Worm (Caenorhabditis elegans) whole organism, L1 larva: ENCODE data around the gene F25B3.5.

Source experiments
- C04F5.9 ChIP-seq: sonication (generic microtip); optimal IDR thresholded peaks from 2 replicates; lab custom pipeline; 2016; ENCODE audit warnings: missing genetic modification characterization, missing compliant biosample characterization
- C16A3.4 ChIP-seq: fragments of 150-350 bp; optimal IDR thresholded peaks from 2 replicates; lab custom pipeline; 2014; ENCODE audit warnings: missing biosample characterization, missing genetic modification characterization
- C34B4.2 ChIP-seq: sonication (generic microtip); optimal IDR thresholded peaks from 2 replicates; lab custom pipeline; 2017; ENCODE audit warnings: mild to moderate bottlenecking, missing genetic modification characterization, missing compliant biosample characterization
- Y116A8C.19 ChIP-seq: sonication (generic microtip); optimal IDR thresholded peaks from 2 replicates; lab custom pipeline; 2016; ENCODE audit warnings: missing compliant biosample characterization, missing genetic modification characterization, borderline replicate concordance
- aha-1 ChIP-seq: fragments of 150-350 bp; optimal IDR thresholded peaks from 2 replicates; lab custom pipeline; 2014; ENCODE audit warnings: missing biosample characterization, missing genetic modification characterization
- aly-2 ChIP-seq: fragments of 150-350 bp; optimal IDR thresholded peaks from 2 replicates; lab custom pipeline; 2014; ENCODE audit warnings: missing biosample characterization, missing genetic modification characterization
- ama-1 ChIP-seq: fragments of 150-350 bp; optimal IDR thresholded peaks from 2 replicates; lab custom pipeline; 2014
- blmp-1 ChIP-seq: fragments of 150-350 bp; optimal IDR thresholded peaks from 2 replicates; lab custom pipeline; 2014; ENCODE audit warnings: missing biosample characterization, missing genetic modification characterization
- ceh-8 ChIP-seq: fragments of 200-800 bp; sonication (Bioruptor generic); optimal IDR thresholded peaks from 2 replicates; lab custom pipeline; 2018; ENCODE audit warnings: mild to moderate bottlenecking, missing genetic modification characterization, moderate library complexity, missing compliant biosample characterization
- ceh-82 ChIP-seq, 3 experiments: fragments of 150-350 bp in 1 of 3; sonication (generic microtip) in 2 of 3; optimal IDR thresholded peaks; 2 replicates each; lab custom pipeline; 2014 to 2017; ENCODE audit warnings: missing biosample characterization in 3 of 3, missing genetic modification characterization in 3 of 3
- dpl-1 ChIP-seq, 3 experiments: fragments of 150-350 bp in 2 of 3; sonication (generic microtip) in 1 of 3; optimal IDR thresholded peaks; 2 replicates each; lab custom pipeline; 2014 to 2017; ENCODE audit warnings: missing biosample characterization in 3 of 3, missing genetic modification characterization in 3 of 3, missing genetic modification reagents in 3 of 3
- dsc-1 ChIP-seq: sonication (generic microtip); optimal IDR thresholded peaks from 2 replicates; lab custom pipeline; 2016; ENCODE audit warnings: mild to moderate bottlenecking, missing genetic modification characterization, missing compliant biosample characterization
- efl-1 ChIP-seq, 4 experiments: fragments of 150-350 bp; optimal IDR thresholded peaks in 3 of 4; peaks in 1 of 4; 1 replicate in 1 of 4; 2 replicates in 3 of 4; lab custom pipeline; 2014; ENCODE audit warnings: missing biosample characterization in 2 of 4, missing genetic modification characterization in 2 of 4, missing genetic modification reagents in 2 of 4
- efl-3 ChIP-seq: fragments of 200-800 bp; sonication (Bioruptor generic); optimal IDR thresholded peaks from 2 replicates; lab custom pipeline; 2018; ENCODE audit warnings: mild to moderate bottlenecking, missing genetic modification characterization, missing compliant biosample characterization
- egl-13 ChIP-seq: sonication (generic microtip); optimal IDR thresholded peaks from 2 replicates; lab custom pipeline; 2016; ENCODE audit warnings: missing genotype, missing genetic modification reagents, missing genetic modification characterization, missing compliant biosample characterization
- ets-5 ChIP-seq: fragments of 200-800 bp; sonication (Bioruptor generic); IDR thresholded peaks from 2 replicates; pipeline ENCODE4 v1.3.6; 2022; ENCODE audit warnings: missing genetic modification characterization, missing compliant biosample characterization
- fkh-10 ChIP-seq: sonication (generic microtip); optimal IDR thresholded peaks from 2 replicates; lab custom pipeline; 2017; ENCODE audit warnings: missing biosample characterization, missing genetic modification reagents, missing genetic modification characterization
- fkh-8 ChIP-seq: sonication (generic microtip); optimal IDR thresholded peaks from 2 replicates; lab custom pipeline; 2016; ENCODE audit warnings: mild to moderate bottlenecking, missing genetic modification characterization, missing compliant biosample characterization
- fos-1 ChIP-seq: fragments of 150-350 bp; optimal IDR thresholded peaks from 2 replicates; lab custom pipeline; 2014; ENCODE audit warnings: missing biosample characterization, missing genetic modification characterization
- hlh-17 ChIP-seq: fragments of 200-800 bp; sonication (Bioruptor generic); optimal IDR thresholded peaks from 2 replicates; lab custom pipeline; 2018; ENCODE audit warnings: missing genetic modification characterization, mild to moderate bottlenecking, missing compliant biosample characterization, moderate library complexity, borderline replicate concordance
- hlh-4 ChIP-seq: sonication (generic microtip); optimal IDR thresholded peaks from 2 replicates; lab custom pipeline; 2016; ENCODE audit warnings: mild to moderate bottlenecking, missing genetic modification characterization, missing compliant biosample characterization
- irx-1 ChIP-seq: sonication (generic microtip); optimal IDR thresholded peaks from 2 replicates; lab custom pipeline; 2016; ENCODE audit warnings: missing genetic modification characterization, missing compliant biosample characterization
- isw-1 ChIP-seq: fragments of 200-800 bp; sonication (Bioruptor generic); IDR thresholded peaks from 2 replicates; pipeline ENCODE4 v1.3.6; 2022; ENCODE audit warnings: missing genetic modification characterization, missing compliant biosample characterization
- lin-13 ChIP-seq: fragments of 150-350 bp; optimal IDR thresholded peaks from 2 replicates; lab custom pipeline; 2014; ENCODE audit warnings: missing biosample characterization, missing genetic modification reagents, missing genetic modification characterization
- lin-14 ChIP-seq: fragments of 200-800 bp; sonication (Bioruptor generic); optimal IDR thresholded peaks from 2 replicates; lab custom pipeline; 2018; ENCODE audit warnings: mild to moderate bottlenecking, missing genetic modification characterization, moderate library complexity, missing compliant biosample characterization
- lin-15B ChIP-seq: fragments of 150-350 bp; sonication (generic microtip); optimal IDR thresholded peaks from 3 replicates; lab custom pipeline; 2014; ENCODE audit warnings: missing biosample characterization, missing genetic modification characterization
- lin-35 ChIP-seq, 2 experiments: fragments of 150-350 bp; optimal IDR thresholded peaks; 2 replicates each; lab custom pipeline; 2014; ENCODE audit warnings: missing biosample characterization in 2 of 2, missing genetic modification characterization in 2 of 2, missing genetic modification reagents in 2 of 2
- lir-3 ChIP-seq: sonication (generic microtip); optimal IDR thresholded peaks from 2 replicates; lab custom pipeline; 2016; ENCODE audit warnings: mild to moderate bottlenecking, missing genetic modification characterization, moderate library complexity, missing compliant biosample characterization; ENCODE audit not compliant: poor library complexity
- lsy-2 ChIP-seq, 2 experiments: fragments of 150-350 bp; optimal IDR thresholded peaks; 2 replicates each; lab custom pipeline; 2014; ENCODE audit warnings: missing biosample characterization in 2 of 2, missing genetic modification characterization in 2 of 2
- mep-1 ChIP-seq: fragments of 150-350 bp; optimal IDR thresholded peaks from 2 replicates; lab custom pipeline; 2014; ENCODE audit warnings: missing biosample characterization, missing genetic modification characterization
- nhr-20 ChIP-seq: sonication (generic microtip); optimal IDR thresholded peaks from 2 replicates; lab custom pipeline; 2016; ENCODE audit warnings: mild to moderate bottlenecking, missing genetic modification characterization, missing compliant biosample characterization
- nhr-47 ChIP-seq: sonication (generic microtip); optimal IDR thresholded peaks from 2 replicates; lab custom pipeline; 2016; ENCODE audit warnings: mild to moderate bottlenecking, missing genetic modification characterization, moderate library complexity, missing compliant biosample characterization
- nhr-71 ChIP-seq: sonication (generic microtip); optimal IDR thresholded peaks from 2 replicates; lab custom pipeline; 2016; ENCODE audit warnings: mild to moderate bottlenecking, missing genetic modification characterization, moderate library complexity, missing compliant biosample characterization
- nhr-77 ChIP-seq: fragments of 150-350 bp; optimal IDR thresholded peaks from 2 replicates; lab custom pipeline; 2014; ENCODE audit warnings: missing biosample characterization, missing genetic modification characterization
- nhr-85 ChIP-seq: sonication (generic microtip); peaks from one replicate; lab custom pipeline; 2016; ENCODE audit warnings: missing genetic modification characterization, inconsistent platforms, missing compliant biosample characterization
- skn-1 ChIP-seq: fragments of 150-350 bp; optimal IDR thresholded peaks from 2 replicates; lab custom pipeline; 2014; ENCODE audit warnings: missing biosample characterization, missing genetic modification characterization
- snpc-4 ChIP-seq: fragments of 150-350 bp; optimal IDR thresholded peaks from 2 replicates; lab custom pipeline; 2014; ENCODE audit warnings: missing biosample characterization, missing genetic modification characterization
- snu-23 ChIP-seq: sonication (generic microtip); optimal IDR thresholded peaks from 2 replicates; lab custom pipeline; 2016; ENCODE audit warnings: missing genetic modification characterization, missing compliant biosample characterization
- sox-4 ChIP-seq: sonication (generic microtip); optimal IDR thresholded peaks from 2 replicates; lab custom pipeline; 2016; ENCODE audit warnings: missing genetic modification characterization, missing compliant biosample characterization
- sptf-1 ChIP-seq: fragments of 150-350 bp; optimal IDR thresholded peaks from 2 replicates; lab custom pipeline; 2014; ENCODE audit warnings: missing biosample characterization, missing genetic modification characterization
- sup-37 ChIP-seq: fragments of 200-800 bp; sonication (Bioruptor generic); optimal IDR thresholded peaks from 2 replicates; lab custom pipeline; 2018; ENCODE audit warnings: mild to moderate bottlenecking, missing genetic modification characterization, missing compliant biosample characterization
- swsn-7 ChIP-seq: sonication (generic microtip); optimal IDR thresholded peaks from 2 replicates; lab custom pipeline; 2016; ENCODE audit warnings: missing genetic modification characterization, missing compliant biosample characterization
- tbx-2 ChIP-seq: sonication (generic microtip); optimal IDR thresholded peaks from 2 replicates; lab custom pipeline; 2016; ENCODE audit warnings: missing genetic modification characterization, missing compliant biosample characterization
- tlp-1 ChIP-seq: fragments of 150-350 bp; optimal IDR thresholded peaks from 2 replicates; lab custom pipeline; 2014; ENCODE audit warnings: missing biosample characterization, missing genetic modification characterization
- xbp-1 ChIP-seq: sonication (generic microtip); optimal IDR thresholded peaks from 2 replicates; lab custom pipeline; 2016; ENCODE audit warnings: missing genetic modification characterization, missing compliant biosample characterization
- zag-1 ChIP-seq: fragments of 150-350 bp; optimal IDR thresholded peaks from 2 replicates; lab custom pipeline; 2014; ENCODE audit warnings: missing biosample characterization, missing genetic modification characterization
- ztf-4 ChIP-seq: fragments of 150-350 bp; optimal IDR thresholded peaks from 2 replicates; lab custom pipeline; 2014; ENCODE audit warnings: missing biosample characterization, missing genetic modification characterization

F25B3.5 gene

ce11 chrV:9556668-9557067 is 13.4 kb downstream of the F25B3.5 start:
- TF ChIP-seq ceh-82 (tag; optimal IDR thresholded peaks at IDR 0.05; lab: Kevin White, UChicago) (no peak), efl-1 (optimal IDR thresholded peaks at IDR 0.05; lab: Kevin White, UChicago) (no peak), efl-1 (GFP tag; optimal IDR thresholded peaks at IDR 0.05 in 1 of 2; lab: Kevin White, UChicago) (peak in 1 of 2 experiments; percentile 25)
- TF ChIP-seq, all 84 proteins: peak for 1

ce11 chrV:9550313-9550712 is 19.8 kb downstream of the F25B3.5 start, which contains the start of gene ehbp-1:
ehbp-1 (plus strand) TSS chrV:9550644.
- TF ChIP-seq fkh-10 (peak; percentile 58), Y116A8C.19 (tag; lab: Kevin White, UChicago) (no peak), lin-14 (GFP tag; lab: Kevin White, UChicago) (peak; percentile 80), snu-23 (peak; percentile 1), ama-1 (lab: Kevin White, UChicago) (no peak), swsn-7 (tag; lab: Kevin White, UChicago) (peak; percentile 0), blmp-1 (peak; percentile 67), lin-35 (GFP tag; optimal IDR thresholded peaks at IDR 0.05; lab: Kevin White, UChicago) (no peak), ets-5 (no peak), egl-13 (peak; percentile 18), nhr-71 (tag; lab: Kevin White, UChicago) (peak; percentile 18)
- TF ChIP-seq, all 84 proteins: peak for 7

ce11 chrV:9549459-9549858 is 20.6 kb downstream of the F25B3.5 start, which contains the start of gene nstp-10:
nstp-10 (minus strand) TSS chrV:9549836.
- TF ChIP-seq sox-4 (tag; lab: Kevin White, UChicago), result no peak
- TF ChIP-seq efl-3 (GFP tag; lab: Kevin White, UChicago), result no peak
- peak; percentile 62 to 79 for TF ChIP-seq lsy-2 (tag; optimal IDR thresholded peaks at IDR 0.05; lab: Kevin White, UChicago)
- peak; percentile 45 for TF ChIP-seq nhr-47 (tag; lab: Kevin White, UChicago)
- TF ChIP-seq snpc-4 (tag; lab: Kevin White, UChicago), result peak; percentile 4
- TF ChIP-seq lin-15B (tag; lab: Kevin White, UChicago), result peak; percentile 31
- peak; percentile 16 for TF ChIP-seq tbx-2 (tag; lab: Kevin White, UChicago)
- TF ChIP-seq irx-1 (tag; lab: Kevin White, UChicago), result peak; percentile 12
- no peak for TF ChIP-seq hlh-4 (tag; lab: Kevin White, UChicago)
- TF ChIP-seq swsn-7 (tag; lab: Kevin White, UChicago), result peak; percentile 46
- TF ChIP-seq fos-1, result peak; percentile 12
- TF ChIP-seq nhr-20, result peak; percentile 44
- TF ChIP-seq nhr-77, result no peak
- TF ChIP-seq mep-1 (tag; lab: Kevin White, UChicago), result peak; percentile 12
- no peak for TF ChIP-seq hlh-17 (GFP tag; lab: Kevin White, UChicago)
- TF ChIP-seq sptf-1 (tag; lab: Kevin White, UChicago), result no peak
- peak; percentile 51 for TF ChIP-seq xbp-1 (tag; lab: Kevin White, UChicago)
- TF ChIP-seq egl-13, result no peak
- TF ChIP-seq nhr-71 (tag; lab: Kevin White, UChicago), result peak; percentile 54
- TF ChIP-seq efl-1 (optimal IDR thresholded peaks at IDR 0.05; lab: Kevin White, UChicago), result peak; percentile 64 to 68
- peak in 1 of 2 experiments; percentile 53 for TF ChIP-seq efl-1 (GFP tag; optimal IDR thresholded peaks at IDR 0.05 in 1 of 2; lab: Kevin White, UChicago)
- no peak for TF ChIP-seq ztf-4 (tag; lab: Kevin White, UChicago)
- no peak for TF ChIP-seq blmp-1
- peak; percentile 67 for TF ChIP-seq snu-23
- TF ChIP-seq C04F5.9 (tag; lab: Kevin White, UChicago), result no peak
- peak; percentile 21 for TF ChIP-seq skn-1 (tag; lab: Kevin White, UChicago)
- TF ChIP-seq nhr-85, result no peak
- no peak for TF ChIP-seq fkh-10
- peak; percentile 16 for TF ChIP-seq lin-13 (GFP tag; lab: Kevin White, UChicago)
- TF ChIP-seq aha-1 (tag; lab: Kevin White, UChicago), result no peak
- TF ChIP-seq aly-2 (tag; lab: Kevin White, UChicago), result no peak
- TF ChIP-seq zag-1 (tag; lab: Kevin White, UChicago), result no peak
- peak in 1 of 3 experiments; percentile 31 for TF ChIP-seq ceh-82 (tag; optimal IDR thresholded peaks at IDR 0.05; lab: Kevin White, UChicago)
- no peak for TF ChIP-seq lir-3 (tag; lab: Kevin White, UChicago)
- peak; percentile 17; the same call in 1 of the 2 replicates for TF ChIP-seq isw-1 (GFP tag; lab: Robert Waterston, UW)
- peak; percentile 12 to 46 (median 43) for TF ChIP-seq dpl-1 (GFP tag; optimal IDR thresholded peaks at IDR 0.05; lab: Kevin White, UChicago)
- no peak for TF ChIP-seq C34B4.2 (tag; lab: Kevin White, UChicago)
- no peak for TF ChIP-seq sup-37 (GFP tag; lab: Kevin White, UChicago)
- TF ChIP-seq ceh-8 (GFP tag; lab: Kevin White, UChicago), result no peak
- no peak for TF ChIP-seq tlp-1 (tag; lab: Kevin White, UChicago)
- peak; percentile 16 for TF ChIP-seq dsc-1 (tag; lab: Kevin White, UChicago)
- TF ChIP-seq lin-14 (GFP tag; lab: Kevin White, UChicago), result peak; percentile 67
- TF ChIP-seq fkh-8 (tag; lab: Kevin White, UChicago), result peak; percentile 11
- peak; percentile 31 for TF ChIP-seq C16A3.4 (tag; lab: Kevin White, UChicago)
